Fruit fly (Drosophila melanogaster): ENCODE results near the gene CG17681.

DNA sequence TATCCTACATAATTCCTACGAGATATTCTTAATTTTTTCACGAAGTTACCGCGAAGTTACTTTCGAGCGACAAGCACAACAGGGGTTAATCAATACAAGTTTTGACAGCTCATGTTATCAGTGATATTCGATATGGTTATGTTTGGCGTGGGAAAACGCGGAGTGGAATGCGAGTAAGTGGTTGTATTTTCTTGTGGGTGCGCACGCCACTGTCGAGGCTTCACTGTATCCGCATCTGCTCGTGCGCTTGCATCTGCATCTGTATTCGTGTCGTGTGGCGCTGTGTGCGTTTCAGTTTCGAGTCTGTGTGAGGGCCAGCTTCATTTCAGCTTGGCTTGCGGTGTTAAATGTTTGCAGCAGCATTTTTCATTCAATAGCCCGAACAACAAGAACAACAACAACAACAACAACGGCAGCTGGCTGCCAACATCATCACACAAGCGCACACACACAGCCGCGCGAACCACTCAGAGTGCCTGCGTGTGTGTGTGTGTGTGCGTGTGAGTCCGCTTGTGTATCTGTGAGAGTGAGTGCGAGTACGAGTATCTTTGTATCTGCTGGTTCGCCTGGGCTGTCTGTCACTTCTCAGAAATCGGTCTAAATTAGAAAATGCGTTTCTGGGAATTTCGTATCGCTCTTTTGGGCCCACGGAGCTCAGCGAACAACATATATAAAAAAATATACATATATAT is 1.6 kb upstream of the CG17681 start:
- TF ChIP-seq CG1832 (GFP tag; optimal IDR thresholded peaks at IDR 0.05) (no peak), CG10565 (GFP tag; optimal IDR thresholded peaks at IDR 0.05) (no peak), salm (tag; optimal IDR thresholded peaks at IDR 0.05) (no peak)

All from whole organism, embryonic.